Worm (Caenorhabditis elegans) whole organism, L2 larva: ENCODE data around the gene C49F8.15.

Source experiments
- C34F6.9 ChIP-seq: fragments of 150-350 bp; optimal IDR thresholded peaks from 2 replicates; lab custom pipeline; 2014; ENCODE audit warnings: missing biosample characterization, missing genetic modification characterization
- F13H6.1 ChIP-seq: sonication (generic microtip); optimal IDR thresholded peaks from 2 replicates; lab custom pipeline; 2016; ENCODE audit warnings: missing genetic modification characterization, missing compliant biosample characterization
- R02D3.7 ChIP-seq: fragments of 150-350 bp; optimal IDR thresholded peaks from 2 replicates; lab custom pipeline; 2014; ENCODE audit warnings: missing biosample characterization, missing genetic modification characterization
- ZK546.5 ChIP-seq: sonication (generic microtip); optimal IDR thresholded peaks from 2 replicates; lab custom pipeline; 2017; ENCODE audit warnings: missing biosample characterization, missing genetic modification characterization
- alr-1 ChIP-seq: fragments of 150-350 bp; optimal IDR thresholded peaks from 2 replicates; lab custom pipeline; 2014; ENCODE audit warnings: missing biosample characterization, missing genetic modification characterization
- aly-2 ChIP-seq: fragments of 150-350 bp; optimal IDR thresholded peaks from 2 replicates; lab custom pipeline; 2014; ENCODE audit warnings: missing biosample characterization, missing genetic modification characterization
- ama-1 ChIP-seq: fragments of 150-350 bp; optimal IDR thresholded peaks from 2 replicates; lab custom pipeline; 2018; ENCODE audit warnings: inconsistent platforms
- blmp-1 ChIP-seq: sonication (generic microtip); optimal IDR thresholded peaks from 2 replicates; lab custom pipeline; 2017; ENCODE audit warnings: missing genetic modification characterization, mild to moderate bottlenecking, missing compliant biosample characterization, antibody characterized with exemption, moderate library complexity; ENCODE audit not compliant: insufficient read depth
- ceh-16 ChIP-seq: fragments of 150-350 bp; optimal IDR thresholded peaks from 2 replicates; lab custom pipeline; 2014; ENCODE audit warnings: missing biosample characterization, missing genetic modification characterization
- ceh-82 ChIP-seq: fragments of 150-350 bp; optimal IDR thresholded peaks from 2 replicates; lab custom pipeline; 2014; ENCODE audit warnings: missing biosample characterization, missing genetic modification characterization
- crh-2 ChIP-seq: sonication (generic microtip); optimal IDR thresholded peaks from 2 replicates; lab custom pipeline; 2017; ENCODE audit warnings: missing biosample characterization, missing genetic modification characterization
- elt-1 ChIP-seq: fragments of 150-350 bp; optimal IDR thresholded peaks from 2 replicates; lab custom pipeline; 2014; ENCODE audit warnings: missing biosample characterization, missing genetic modification characterization
- elt-3 ChIP-seq: sonication (generic microtip); optimal IDR thresholded peaks from 2 replicates; lab custom pipeline; 2017; ENCODE audit warnings: missing biosample characterization, missing genetic modification characterization
- fos-1 ChIP-seq: fragments of 150-350 bp; optimal IDR thresholded peaks from 2 replicates; lab custom pipeline; 2014; ENCODE audit warnings: missing biosample characterization, missing genetic modification characterization
- gmeb-1 ChIP-seq: fragments of 150-350 bp; optimal IDR thresholded peaks from 2 replicates; lab custom pipeline; 2014; ENCODE audit warnings: missing biosample characterization, missing genetic modification characterization
- lin-11 ChIP-seq: fragments of 150-350 bp; sonication (generic microtip); optimal IDR thresholded peaks from 2 replicates; lab custom pipeline; 2014; ENCODE audit warnings: missing biosample characterization, missing genetic modification characterization, inconsistent platforms, mixed read lengths
- lin-13 ChIP-seq: fragments of 150-350 bp; optimal IDR thresholded peaks from 2 replicates; lab custom pipeline; 2014; ENCODE audit warnings: missing biosample characterization, missing genetic modification reagents, missing genetic modification characterization
- lin-39 ChIP-seq: fragments of 150-350 bp; optimal IDR thresholded peaks from 2 replicates; lab custom pipeline; 2014; ENCODE audit warnings: missing biosample characterization, missing genetic modification reagents, missing genetic modification characterization
- lsy-2 ChIP-seq, 2 experiments: fragments of 150-350 bp in 1 of 2; sonication (generic microtip) in 1 of 2; optimal IDR thresholded peaks; 2 replicates each; lab custom pipeline; 2014 to 2017; ENCODE audit warnings: missing biosample characterization in 2 of 2, missing genetic modification characterization in 2 of 2
- mab-5 ChIP-seq: fragments of 150-350 bp; optimal IDR thresholded peaks from 2 replicates; lab custom pipeline; 2014; ENCODE audit warnings: missing biosample characterization, missing genetic modification characterization
- mbf-1 ChIP-seq: sonication (generic microtip); optimal IDR thresholded peaks from 2 replicates; lab custom pipeline; 2017; ENCODE audit warnings: missing biosample characterization, missing genetic modification characterization
- nhr-10 ChIP-seq: sonication (generic microtip); optimal IDR thresholded peaks from 2 replicates; lab custom pipeline; 2017; ENCODE audit warnings: missing biosample characterization, missing genetic modification characterization
- nhr-11 ChIP-seq: fragments of 150-350 bp; optimal IDR thresholded peaks from 2 replicates; lab custom pipeline; 2014; ENCODE audit warnings: missing biosample characterization, missing genetic modification characterization
- nhr-129 ChIP-seq: fragments of 150-350 bp; optimal IDR thresholded peaks from 2 replicates; lab custom pipeline; 2014; ENCODE audit warnings: missing biosample characterization, missing genetic modification characterization
- nhr-21 ChIP-seq: fragments of 150-350 bp; optimal IDR thresholded peaks from 2 replicates; lab custom pipeline; 2014; ENCODE audit warnings: missing biosample characterization, missing genetic modification characterization
- nhr-23 ChIP-seq: fragments of 150-350 bp; optimal IDR thresholded peaks from 2 replicates; lab custom pipeline; 2014; ENCODE audit warnings: missing biosample characterization, missing genetic modification reagents, missing genetic modification characterization
- nhr-237 ChIP-seq: fragments of 150-350 bp; optimal IDR thresholded peaks from 2 replicates; lab custom pipeline; 2014; ENCODE audit warnings: missing biosample characterization, missing genetic modification characterization
- nhr-25 ChIP-seq: fragments of 150-350 bp; sonication (generic microtip); optimal IDR thresholded peaks from 3 replicates; lab custom pipeline; 2014; ENCODE audit warnings: missing biosample characterization, missing genetic modification characterization
- nhr-6 ChIP-seq: fragments of 150-350 bp; optimal IDR thresholded peaks from 2 replicates; lab custom pipeline; 2014; ENCODE audit warnings: missing biosample characterization, missing genetic modification characterization
- nhr-77 ChIP-seq: fragments of 150-350 bp; optimal IDR thresholded peaks from 2 replicates; lab custom pipeline; 2014; ENCODE audit warnings: missing biosample characterization, missing genetic modification characterization
- skn-1 ChIP-seq: sonication (generic microtip); optimal IDR thresholded peaks from 2 replicates; lab custom pipeline; 2017; ENCODE audit warnings: missing biosample characterization, missing genetic modification characterization
- sma-3 ChIP-seq: sonication (generic microtip); optimal IDR thresholded peaks from 2 replicates; lab custom pipeline; 2016; ENCODE audit warnings: missing genetic modification reagents, missing genetic modification characterization, missing compliant biosample characterization
- sma-9 ChIP-seq, 2 experiments: fragments of 150-350 bp in 1 of 2; sonication (generic microtip) in 1 of 2; optimal IDR thresholded peaks; 2 replicates each; lab custom pipeline; 2014 to 2016; ENCODE audit warnings: missing genetic modification characterization in 2 of 2, mild to moderate bottlenecking in 1 of 2, missing biosample characterization in 1 of 2, missing compliant biosample characterization in 1 of 2, missing genetic modification reagents in 1 of 2, moderate library complexity in 1 of 2
- snpc-4 ChIP-seq: fragments of 150-350 bp; optimal IDR thresholded peaks from 2 replicates; lab custom pipeline; 2014; ENCODE audit warnings: missing biosample characterization, missing genetic modification characterization
- unc-55 ChIP-seq: fragments of 150-350 bp; sonication (generic microtip); optimal IDR thresholded peaks from 3 replicates; lab custom pipeline; 2014; ENCODE audit warnings: missing biosample characterization, missing genetic modification reagents, missing genetic modification characterization
- unc-62 ChIP-seq: fragments of 150-350 bp; optimal IDR thresholded peaks from 2 replicates; lab custom pipeline; 2014; ENCODE audit warnings: missing biosample characterization, missing genetic modification reagents, missing genetic modification characterization
- zag-1 ChIP-seq: fragments of 150-350 bp; optimal IDR thresholded peaks from 2 replicates; lab custom pipeline; 2014; ENCODE audit warnings: missing biosample characterization, missing genetic modification characterization

Gene C49F8.15

DNA sequence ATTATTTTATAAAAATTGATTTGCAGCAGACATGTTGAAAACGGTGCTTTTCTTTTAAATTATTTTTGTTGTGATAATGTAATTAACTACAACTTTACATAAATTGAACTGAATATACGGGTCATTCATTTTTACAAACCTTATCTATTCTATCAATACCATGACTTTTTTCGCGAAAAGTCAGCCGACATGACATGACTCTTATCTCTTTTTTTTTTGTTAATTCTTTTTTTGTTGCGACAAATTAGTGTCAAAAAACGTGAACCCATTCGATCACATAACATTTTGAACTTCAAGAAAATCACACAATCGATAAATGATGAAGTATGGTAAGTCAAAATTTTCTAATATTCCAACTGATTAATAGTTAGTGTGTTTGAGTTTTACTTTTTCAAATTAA is 34.4 kb downstream of the C49F8.15 start, which contains the start of gene sir-2.2:
Gene sir-2.2 (plus strand): TSS at position 34 of the 400 bp plus-strand sequence.
- TF ChIP-seq sma-3 (peak; percentile 4), lin-39 (tag; lab: Kevin White, UChicago) (no peak), alr-1 (tag; lab: Kevin White, UChicago) (no peak), sma-9 (GFP tag; optimal IDR thresholded peaks at IDR 0.05; lab: Kevin White, UChicago) (peak; percentile 74), sma-9 (tag; optimal IDR thresholded peaks at IDR 0.05; lab: Kevin White, UChicago) (no peak), nhr-10 (tag; lab: Kevin White, UChicago) (no peak), unc-62 (no peak), fos-1 (tag; lab: Kevin White, UChicago) (peak; percentile 84), nhr-21 (tag; lab: Kevin White, UChicago) (peak; percentile 43), gmeb-1 (tag; lab: Kevin White, UChicago) (no peak), aly-2 (tag; lab: Kevin White, UChicago) (no peak), F13H6.1 (tag; lab: Kevin White, UChicago) (peak; percentile 19), crh-2 (tag; lab: Kevin White, UChicago) (peak; percentile 23), mbf-1 (tag; lab: Kevin White, UChicago) (no peak), elt-1 (no peak), mab-5 (tag; lab: Kevin White, UChicago) (no peak), nhr-25 (tag; lab: Kevin White, UChicago) (peak; percentile 39), ceh-16 (tag; lab: Kevin White, UChicago) (no peak)

DNA sequence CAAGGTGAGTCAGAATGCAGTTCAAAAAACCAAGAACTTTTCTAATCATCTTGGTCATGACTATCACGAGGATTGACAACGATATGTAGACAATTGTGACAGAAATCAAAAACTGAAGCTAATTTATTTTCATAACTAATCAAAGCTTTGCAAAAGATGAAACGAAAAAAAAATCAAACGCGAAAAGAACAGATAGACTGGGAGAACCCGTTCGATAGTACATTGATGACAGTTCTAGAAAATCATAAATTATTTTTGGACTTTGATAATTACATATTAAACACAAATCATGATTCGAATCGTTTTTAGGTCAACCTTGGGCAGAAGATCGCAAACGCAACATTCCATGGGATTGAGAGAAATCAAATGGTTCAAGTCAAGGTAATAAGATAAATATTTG is 37.3 kb downstream of the C49F8.15 start:
- TF ChIP-seq nhr-10 (tag; lab: Kevin White, UChicago) = no peak
- no peak for TF ChIP-seq mbf-1 (tag; lab: Kevin White, UChicago)
- TF ChIP-seq fos-1 (tag; lab: Kevin White, UChicago) = peak; percentile 58
- TF ChIP-seq C34F6.9 (tag; lab: Kevin White, UChicago) = no peak
- TF ChIP-seq nhr-25 (tag; lab: Kevin White, UChicago) = peak; percentile 81
- peak; percentile 42 for TF ChIP-seq sma-9 (GFP tag; optimal IDR thresholded peaks at IDR 0.05; lab: Kevin White, UChicago)
- TF ChIP-seq sma-9 (tag; optimal IDR thresholded peaks at IDR 0.05; lab: Kevin White, UChicago) = no peak
- peak; percentile 67 for TF ChIP-seq blmp-1 (tag; lab: Kevin White, UChicago)
- TF ChIP-seq mab-5 (tag; lab: Kevin White, UChicago) = peak; percentile 28
- no peak for TF ChIP-seq ama-1 (lab: Kevin White, UChicago)
- peak; percentile 70 for TF ChIP-seq nhr-21 (tag; lab: Kevin White, UChicago)
- peak in 1 of 2 experiments; percentile 14 for TF ChIP-seq lsy-2 (tag; optimal IDR thresholded peaks at IDR 0.05; lab: Kevin White, UChicago)
- peak; percentile 67 for TF ChIP-seq sma-3
- TF ChIP-seq nhr-237 = no peak
- TF ChIP-seq nhr-23 (tag; lab: Kevin White, UChicago) = no peak
- TF ChIP-seq lin-11 = no peak

DNA sequence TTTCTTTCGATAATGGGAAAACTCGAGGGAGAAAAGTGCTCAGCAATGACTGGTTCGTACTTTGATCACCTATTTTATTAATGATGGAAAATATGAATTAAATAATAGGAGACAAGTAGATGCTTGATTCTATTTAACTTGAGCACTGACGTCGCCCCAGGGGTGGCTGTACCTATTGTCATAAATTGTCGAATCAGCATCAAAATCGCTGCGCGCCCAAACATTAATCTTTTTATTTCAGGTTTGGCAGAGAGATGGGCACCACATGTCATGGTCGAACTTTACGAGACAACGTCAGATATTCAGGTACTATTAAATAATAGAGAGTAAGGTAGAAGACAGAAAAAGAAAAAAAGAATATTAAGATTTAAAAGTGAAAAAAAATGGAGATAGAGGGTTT is 38.1 kb downstream of the C49F8.15 start:
- no peak for TF ChIP-seq ceh-16 (tag; lab: Kevin White, UChicago)
- TF ChIP-seq lin-13 (GFP tag; lab: Kevin White, UChicago) = no peak
- TF ChIP-seq elt-3 (tag; lab: Kevin White, UChicago) = no peak
- TF ChIP-seq nhr-6 (tag; lab: Kevin White, UChicago) = no peak
- no peak for TF ChIP-seq nhr-11
- no peak for TF ChIP-seq fos-1 (tag; lab: Kevin White, UChicago)
- TF ChIP-seq nhr-21 (tag; lab: Kevin White, UChicago) = peak; percentile 3
- TF ChIP-seq aly-2 (tag; lab: Kevin White, UChicago) = no peak
- peak; percentile 12 for TF ChIP-seq F13H6.1 (tag; lab: Kevin White, UChicago)
- TF ChIP-seq sma-9 (GFP tag; optimal IDR thresholded peaks at IDR 0.05; lab: Kevin White, UChicago) = peak; percentile 22
- TF ChIP-seq sma-9 (tag; optimal IDR thresholded peaks at IDR 0.05; lab: Kevin White, UChicago) = no peak
- no peak for TF ChIP-seq nhr-23 (tag; lab: Kevin White, UChicago)
- no peak for TF ChIP-seq R02D3.7
- TF ChIP-seq sma-3 = peak; percentile 11

DNA sequence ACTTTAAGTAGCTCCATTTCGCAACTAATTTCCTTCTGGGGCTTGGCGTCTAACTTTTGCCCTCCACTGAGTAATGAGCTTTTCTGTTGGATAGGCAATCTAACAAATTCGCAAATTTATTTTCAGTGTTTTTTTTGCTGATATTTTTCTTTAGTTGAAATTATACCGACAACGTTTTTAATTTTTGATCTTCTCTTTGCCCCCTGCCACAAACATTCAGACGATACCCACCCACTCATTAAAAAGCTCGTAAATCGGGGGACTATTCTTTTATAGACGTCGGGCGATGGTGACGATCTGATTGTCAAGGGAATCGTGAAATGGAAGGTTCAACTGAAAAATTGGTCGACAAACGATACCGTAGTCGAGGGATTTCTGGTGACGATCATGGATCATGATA is 38.7 kb downstream of the C49F8.15 start:
- TF ChIP-seq ZK546.5 (no peak), nhr-129 (tag; lab: Kevin White, UChicago) (no peak), elt-3 (tag; lab: Kevin White, UChicago) (no peak), nhr-25 (tag; lab: Kevin White, UChicago) (no peak), ceh-82 (tag; lab: Kevin White, UChicago) (no peak), zag-1 (tag; lab: Kevin White, UChicago) (no peak), elt-1 (no peak), aly-2 (tag; lab: Kevin White, UChicago) (no peak), lin-13 (GFP tag; lab: Kevin White, UChicago) (no peak), ama-1 (lab: Kevin White, UChicago) (no peak), nhr-6 (tag; lab: Kevin White, UChicago) (no peak), gmeb-1 (tag; lab: Kevin White, UChicago) (no peak), skn-1 (tag; lab: Kevin White, UChicago) (no peak), nhr-11 (no peak), unc-55 (GFP tag; lab: Kevin White, UChicago) (no peak), unc-62 (no peak), nhr-77 (no peak), sma-3 (no peak), snpc-4 (tag; lab: Kevin White, UChicago) (no peak)
- TF ChIP-seq, all 48 proteins: peak for 0
